Fruit fly (Drosophila melanogaster) whole organism, wandering third instar larva: ENCODE data around the gene p24-2.

ENCODE experiments used
- Dif ChIP-seq: fragments of 200-275, 200-300 bp; sonication (Bioruptor generic); optimal IDR thresholded peaks from 2 replicates; lab custom pipeline; 2018; ENCODE audit warnings: missing biosample characterization, missing genetic modification characterization; ENCODE audit not compliant: partially characterized antibody
- Jra ChIP-seq: sonication (Bioruptor generic); optimal IDR thresholded peaks from 2 replicates; lab custom pipeline; 2016; ENCODE audit warnings: missing biosample characterization, missing genetic modification characterization

dm6 chr3R:9679746-9680145, 12.8 kb downstream of the p24-2 start, which contains the start of gene nmdyn-D7:
- no peak for TF ChIP-seq Jra (GFP tag; lab: Kevin White, UChicago)
- TF ChIP-seq Dif (GFP tag; lab: Kevin White, UChicago) = no peak
